Worm (Caenorhabditis elegans) whole organism, late embryonic: Measurements from ENCODE around the gene vps-37.

ENCODE experiments used
- K09A11.1 ChIP-seq: sonication (generic microtip); optimal IDR thresholded peaks from 2 replicates; lab custom pipeline; 2017; ENCODE audit warnings: antibody characterized with exemption, mild to moderate bottlenecking, missing genetic modification characterization, missing compliant biosample characterization; ENCODE audit not compliant: insufficient read depth
- T23F11.4 ChIP-seq: fragments of 200-800 bp; sonication (Bioruptor generic); optimal IDR thresholded peaks from 2 replicates; lab custom pipeline; 2018; ENCODE audit warnings: mild to moderate bottlenecking, missing genetic modification characterization, missing compliant biosample characterization
- Y22D7AL.16 ChIP-seq: sonication (generic microtip); optimal IDR thresholded peaks from 2 replicates; lab custom pipeline; 2016; ENCODE audit warnings: missing genetic modification characterization, missing compliant biosample characterization
- ceh-18 ChIP-seq: sonication (generic microtip); optimal IDR thresholded peaks from 2 replicates; lab custom pipeline; 2016; ENCODE audit warnings: missing genetic modification characterization, missing compliant biosample characterization
- ceh-24 ChIP-seq: sonication (generic microtip); optimal IDR thresholded peaks from 2 replicates; lab custom pipeline; 2016; ENCODE audit warnings: mild to moderate bottlenecking, missing genetic modification characterization, missing compliant biosample characterization
- ceh-9 ChIP-seq: sonication (generic microtip); optimal IDR thresholded peaks from 2 replicates; lab custom pipeline; 2016; ENCODE audit warnings: mild to moderate bottlenecking, missing genetic modification characterization, inconsistent platforms, missing compliant biosample characterization
- elt-2 ChIP-seq: sonication (generic microtip); optimal IDR thresholded peaks from 2 replicates; lab custom pipeline; 2016; ENCODE audit warnings: missing genetic modification reagents, missing genetic modification characterization, missing compliant biosample characterization
- fax-1 ChIP-seq: sonication (generic microtip); optimal IDR thresholded peaks from 2 replicates; lab custom pipeline; 2016; ENCODE audit warnings: missing genotype, missing genetic modification characterization, missing compliant biosample characterization
- fkh-6 ChIP-seq: sonication (generic microtip); optimal IDR thresholded peaks from 2 replicates; lab custom pipeline; 2016; ENCODE audit warnings: missing genetic modification characterization, missing compliant biosample characterization
- hlh-15 ChIP-seq: sonication (generic microtip); optimal IDR thresholded peaks from 2 replicates; lab custom pipeline; 2016; ENCODE audit warnings: missing genetic modification characterization, missing compliant biosample characterization
- madf-2 ChIP-seq: sonication (generic microtip); optimal IDR thresholded peaks from 2 replicates; lab custom pipeline; 2017; ENCODE audit warnings: missing genetic modification characterization, missing compliant biosample characterization
- nhr-232 ChIP-seq: sonication (generic microtip); optimal IDR thresholded peaks from 2 replicates; lab custom pipeline; 2016; ENCODE audit warnings: missing genetic modification characterization, missing compliant biosample characterization
- pqm-1 ChIP-seq: sonication (generic microtip); optimal IDR thresholded peaks from 2 replicates; lab custom pipeline; 2016; ENCODE audit warnings: missing genetic modification characterization, missing compliant biosample characterization
- rnt-1 ChIP-seq: sonication (generic microtip); optimal IDR thresholded peaks from 2 replicates; lab custom pipeline; 2016; ENCODE audit warnings: missing genetic modification characterization, missing compliant biosample characterization
- sox-2 ChIP-seq: fragments of 200-800 bp; sonication (Bioruptor generic); IDR thresholded peaks from 2 replicates; pipeline ENCODE4 v1.3.6; 2022; ENCODE audit warnings: missing genetic modification reagents, missing genetic modification characterization, missing compliant biosample characterization
- unc-86 ChIP-seq: sonication (generic microtip); optimal IDR thresholded peaks from 2 replicates; lab custom pipeline; 2016; ENCODE audit warnings: missing genetic modification characterization, missing compliant biosample characterization
- zip-5 ChIP-seq: sonication (generic microtip); optimal IDR thresholded peaks from 2 replicates; lab custom pipeline; 2016; ENCODE audit warnings: missing genetic modification characterization, missing compliant biosample characterization

vps-37 gene

ce11 chrV:5630792-5631191 is 38.3 kb downstream of the vps-37 start, which contains the start of gene acy-4:
acy-4 (minus strand) TSS chrV:5630892.
- TF ChIP-seq pqm-1: no peak
- no peak for TF ChIP-seq unc-86 (tag; lab: Kevin White, UChicago)
- no peak for TF ChIP-seq ceh-18 (tag; lab: Kevin White, UChicago)
- no peak for TF ChIP-seq sox-2 (GFP tag; lab: Robert Waterston, UW)
- no peak for TF ChIP-seq rnt-1 (tag; lab: Kevin White, UChicago)
- TF ChIP-seq K09A11.1: no peak
- TF ChIP-seq ceh-9 (tag; lab: Kevin White, UChicago): no peak
- TF ChIP-seq nhr-232: no peak
- TF ChIP-seq zip-5 (tag; lab: Kevin White, UChicago): no peak
- no peak for TF ChIP-seq madf-2
- no peak for TF ChIP-seq T23F11.4
- no peak for TF ChIP-seq Y22D7AL.16 (tag; lab: Kevin White, UChicago)
- no peak for TF ChIP-seq fax-1
- TF ChIP-seq fkh-6 (tag; lab: Kevin White, UChicago): no peak
- TF ChIP-seq ceh-24 (tag; lab: Kevin White, UChicago): no peak
- TF ChIP-seq, all 69 proteins: peak for 0

ce11 chrV:5634445-5634844 is 41.9 kb downstream of the vps-37 start:
- TF ChIP-seq hlh-15 (tag; lab: Kevin White, UChicago): no peak
- TF ChIP-seq T23F11.4: no peak
- peak; percentile 39 for TF ChIP-seq elt-2 (tag; lab: Kevin White, UChicago)
